In the genomic region with DNA sequence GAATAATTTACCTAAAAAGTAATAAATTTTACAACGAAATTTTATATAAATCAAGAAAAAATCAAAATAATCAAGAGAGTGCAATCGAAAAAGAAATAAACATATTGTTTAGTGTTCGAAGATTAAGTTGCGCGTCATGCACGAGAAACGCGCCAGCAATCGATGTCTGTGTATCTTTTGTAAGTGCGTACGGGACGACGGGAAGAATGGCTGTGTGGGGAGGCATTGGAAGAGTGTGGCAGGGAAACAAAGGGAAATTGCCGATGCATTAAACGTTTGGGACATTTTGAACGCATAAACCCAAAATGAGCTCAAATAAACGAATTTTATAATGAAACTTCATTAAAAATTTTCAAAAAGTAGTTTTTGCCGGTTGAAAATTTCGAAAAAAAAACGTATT, we compare ENCODE assay signal across 5 worm cellular contexts.
TF ChIP-seq lines count a peak whose summit lies in the region.

A gene (minus strand): TSS at position 11 of the 400 bp plus-strand sequence.

TF ChIP-seq in whole organism, L1 larva, 84 proteins besides CTCF, POLR2A, EP300 and RAD21 (continues in another document):
- TF ChIP-seq nhr-19 (GFP tag; conservative IDR thresholded peaks at IDR 0.05; lab: Robert Waterston, UW), result peak; percentile 67
- TF ChIP-seq hpl-2 (GFP tag; optimal IDR thresholded peaks at IDR 0.05; lab: Kevin White, UChicago), result no peak
- TF ChIP-seq dsc-1 (tag; optimal IDR thresholded peaks at IDR 0.05; lab: Kevin White, UChicago), result peak; percentile 69
- TF ChIP-seq nhr-20 (tag; optimal IDR thresholded peaks at IDR 0.05; lab: Kevin White, UChicago), result peak; percentile 80
- TF ChIP-seq nhr-85 (tag; lab: Kevin White, UChicago), result peak; percentile 65
- TF ChIP-seq lsy-2 (tag; optimal IDR thresholded peaks at IDR 0.05; lab: Kevin White, UChicago), result peak; percentile 83 to 93
- peak; percentile 17 for TF ChIP-seq lin-15B (tag; optimal IDR thresholded peaks at IDR 0.05; lab: Kevin White, UChicago)
- TF ChIP-seq lir-3 (tag; optimal IDR thresholded peaks at IDR 0.05; lab: Kevin White, UChicago; ENCODE audit: poor library complexity), result no peak
- peak; percentile 19 for TF ChIP-seq egl-13 (tag; optimal IDR thresholded peaks at IDR 0.05; lab: Kevin White, UChicago)
- peak; percentile 74 for TF ChIP-seq jun-1 (tag; optimal IDR thresholded peaks at IDR 0.05; lab: Kevin White, UChicago)
- no peak for TF ChIP-seq nhr-84 (tag; optimal IDR thresholded peaks at IDR 0.05; lab: Kevin White, UChicago)
- TF ChIP-seq pag-3 (tag; optimal IDR thresholded peaks at IDR 0.05; lab: Kevin White, UChicago; ENCODE audit: borderline replicate concordance, insufficient read depth), result peak; percentile 81
- TF ChIP-seq sup-37 (GFP tag; optimal IDR thresholded peaks at IDR 0.05; lab: Kevin White, UChicago), result no peak
- peak; percentile 31; the same call in 1 of the 2 replicates for TF ChIP-seq isw-1 (GFP tag; IDR thresholded peaks at IDR 0.05; lab: Robert Waterston, UW)
- peak; percentile 61 for TF ChIP-seq fos-1 (tag; optimal IDR thresholded peaks at IDR 0.05; lab: Kevin White, UChicago)
- peak; percentile 39 for TF ChIP-seq ceh-8 (GFP tag; optimal IDR thresholded peaks at IDR 0.05; lab: Kevin White, UChicago)
- TF ChIP-seq C04F5.9 (tag; optimal IDR thresholded peaks at IDR 0.05; lab: Kevin White, UChicago), result peak; percentile 94

TF ChIP-seq in whole organism, L3 larva, 47 proteins besides CTCF, POLR2A, EP300 and RAD21 (continues in another document):
- TF ChIP-seq ceh-28 (tag; optimal IDR thresholded peaks at IDR 0.05; lab: Kevin White, UChicago) (peak; percentile 2), nhr-23 (tag; optimal IDR thresholded peaks at IDR 0.05; lab: Kevin White, UChicago) (peak; percentile 76), mml-1 (tag; optimal IDR thresholded peaks at IDR 0.05; lab: Kevin White, UChicago) (no peak), unc-39 (tag; optimal IDR thresholded peaks at IDR 0.05; lab: Kevin White, UChicago) (no peak), nhr-76 (tag; optimal IDR thresholded peaks at IDR 0.05; lab: Kevin White, UChicago) (no peak), nhr-25 (tag; optimal IDR thresholded peaks at IDR 0.05; lab: Kevin White, UChicago) (peak; percentile 85), eor-1 (tag; optimal IDR thresholded peaks at IDR 0.05; lab: Kevin White, UChicago) (no peak), nhr-77 (tag; optimal IDR thresholded peaks at IDR 0.05; lab: Kevin White, UChicago) (no peak), mdl-1 (tag; optimal IDR thresholded peaks at IDR 0.05; lab: Kevin White, UChicago) (no peak), nhr-12 (tag; optimal IDR thresholded peaks at IDR 0.05; lab: Kevin White, UChicago) (no peak), unc-62 (GFP tag; optimal IDR thresholded peaks at IDR 0.05; lab: Kevin White, UChicago) (no peak), nhr-67 (tag; optimal IDR thresholded peaks at IDR 0.05; lab: Kevin White, UChicago) (no peak), ztf-4 (tag; optimal IDR thresholded peaks at IDR 0.05; lab: Kevin White, UChicago) (no peak), egl-27 (tag; optimal IDR thresholded peaks at IDR 0.05; lab: Kevin White, UChicago) (no peak), nhr-11 (tag; optimal IDR thresholded peaks at IDR 0.05; lab: Kevin White, UChicago) (no peak), lsy-12 (tag; optimal IDR thresholded peaks at IDR 0.05; lab: Kevin White, UChicago) (no peak), egl-5 (tag; optimal IDR thresholded peaks at IDR 0.05; lab: Kevin White, UChicago) (peak; percentile 15), R02D3.7 (tag; optimal IDR thresholded peaks at IDR 0.05; lab: Kevin White, UChicago) (no peak), snpc-4 (tag; optimal IDR thresholded peaks at IDR 0.05; lab: Kevin White, UChicago) (peak; percentile 85)

TF ChIP-seq in whole organism, early embryonic, 17 proteins besides CTCF, POLR2A, EP300 and RAD21:
- peak; percentile 56; the same call in 1 of the 2 replicates for TF ChIP-seq sea-1 (GFP tag; conservative IDR thresholded peaks at IDR 0.05; lab: Robert Waterston, UW)
- TF ChIP-seq flt-1 (GFP tag; IDR thresholded peaks at IDR 0.05; lab: Robert Waterston, UW), result no peak
- TF ChIP-seq hmg-4 (GFP tag; optimal IDR thresholded peaks at IDR 0.05; lab: Kevin White, UChicago), result peak; percentile 46
- TF ChIP-seq F13C5.2 (tag; optimal IDR thresholded peaks at IDR 0.05; lab: Kevin White, UChicago), result peak; percentile 53
- no peak for TF ChIP-seq B0310.2 (tag; optimal IDR thresholded peaks at IDR 0.05; lab: Kevin White, UChicago)

TF ChIP-seq in whole organism, midembryonic, 9 proteins besides CTCF, POLR2A, EP300 and RAD21:
- TF ChIP-seq med-1 (GFP tag; optimal IDR thresholded peaks at IDR 0.05; lab: Kevin White, UChicago; ENCODE audit: insufficient read depth), result no peak
- TF ChIP-seq klf-2 (GFP tag; conservative IDR thresholded peaks at IDR 0.05; lab: Robert Waterston, UW), result no peak
- no peak for TF ChIP-seq T22C8.4 (GFP tag; IDR thresholded peaks at IDR 0.05; lab: Robert Waterston, UW)
- TF ChIP-seq tab-1 (GFP tag; IDR thresholded peaks at IDR 0.05; lab: Robert Waterston, UW), result no peak
- 0 out of 2 replicates have a peak, but pooled peaks have one; percentile 43 for TF ChIP-seq flt-1 (GFP tag; IDR thresholded peaks at IDR 0.05; lab: Robert Waterston, UW)
- TF ChIP-seq ref-1 (GFP tag; conservative IDR thresholded peaks at IDR 0.05; lab: Robert Waterston, UW), result no peak
- no peak for TF ChIP-seq ztf-29 (GFP tag; IDR thresholded peaks at IDR 0.05; lab: Robert Waterston, UW)
- TF ChIP-seq ztf-23 (GFP tag; IDR thresholded peaks at IDR 0.05; lab: Robert Waterston, UW), result peak; percentile 65; the same call in 1 of the 2 replicates
- TF ChIP-seq cog-1 (tag; optimal IDR thresholded peaks at IDR 0.05; lab: Kevin White, UChicago), result peak; percentile 44

TF ChIP-seq in whole organism, young adult, 124 proteins besides CTCF, POLR2A, EP300 and RAD21 (continues in another document):
- TF ChIP-seq nhr-90 (tag; optimal IDR thresholded peaks at IDR 0.05; lab: Kevin White, UChicago) (no peak), atf-7 (tag; optimal IDR thresholded peaks at IDR 0.05; lab: Kevin White, UChicago) (no peak), dox-1 (GFP tag; IDR thresholded peaks at IDR 0.05; lab: Robert Waterston, UW) (peak; percentile 84), lsl-1 (GFP tag; optimal IDR thresholded peaks at IDR 0.05; lab: Kevin White, UChicago) (no peak), F10E7.11 (tag; optimal IDR thresholded peaks at IDR 0.05; lab: Kevin White, UChicago) (no peak), ztf-18 (tag; optimal IDR thresholded peaks at IDR 0.05; lab: Kevin White, UChicago) (peak; percentile 92), snpc-4 (GFP tag; optimal IDR thresholded peaks at IDR 0.05; lab: Kevin White, UChicago) (peak; percentile 58), snpc-4 (tag; optimal IDR thresholded peaks at IDR 0.05; lab: Kevin White, UChicago) (peak in 2 of 4 experiments; percentile 36 to 47), B0019.2 (GFP tag; conservative IDR thresholded peaks at IDR 0.05; lab: Robert Waterston, UW) (no peak), lin-40 (tag; optimal IDR thresholded peaks at IDR 0.05; lab: Kevin White, UChicago) (peak; percentile 61), let-607 (tag; optimal IDR thresholded peaks at IDR 0.05; lab: Kevin White, UChicago) (peak in 1 of 2 experiments; percentile 31), pbrm-1 (GFP tag; IDR thresholded peaks at IDR 0.05; lab: Robert Waterston, UW) (0 out of 2 replicates have a peak, but pooled peaks have one; percentile 17), F23B12.7 (tag; optimal IDR thresholded peaks at IDR 0.05; lab: Kevin White, UChicago; ENCODE audit: insufficient read depth) (no peak), cebp-2 (GFP tag; IDR thresholded peaks at IDR 0.05; lab: Robert Waterston, UW) (no peak), ets-4 (GFP tag; optimal IDR thresholded peaks at IDR 0.05; lab: Kevin White, UChicago) (no peak), madf-6 (GFP tag; IDR thresholded peaks at IDR 0.05; lab: Robert Waterston, UW) (no peak), zfh-2 (GFP tag; conservative IDR thresholded peaks at IDR 0.05; lab: Robert Waterston, UW) (no peak; the same call in 1 of the 2 replicates), nfyb-1 (GFP tag; IDR thresholded peaks at IDR 0.05; lab: Robert Waterston, UW) (0 out of 2 replicates have a peak, but pooled peaks have one; percentile 21), K11D2.4 (GFP tag; IDR thresholded peaks at IDR 0.05; lab: Robert Waterston, UW) (no peak), madf-10 (tag; optimal IDR thresholded peaks at IDR 0.05; lab: Kevin White, UChicago) (peak; percentile 13), ceh-27 (GFP tag; optimal IDR thresholded peaks at IDR 0.05; lab: Kevin White, UChicago) (peak; percentile 74), ZK185.1 (tag; optimal IDR thresholded peaks at IDR 0.05; lab: Kevin White, UChicago; ENCODE audit: poor library complexity, severe bottlenecking) (peak; percentile 47), nhr-80 (tag; optimal IDR thresholded peaks at IDR 0.05; lab: Kevin White, UChicago) (peak; percentile 93), rcor-1 (GFP tag; IDR thresholded peaks at IDR 0.05; lab: Robert Waterston, UW) (peak; percentile 40; the same call in 1 of the 2 replicates), lir-1 (GFP tag; conservative IDR thresholded peaks at IDR 0.05; lab: Robert Waterston, UW) (no peak), F37B4.10 (GFP tag; IDR thresholded peaks at IDR 0.05; lab: Robert Waterston, UW) (no peak), F55B11.4 (tag; optimal IDR thresholded peaks at IDR 0.05; lab: Kevin White, UChicago; ENCODE audit: borderline replicate concordance, insufficient read depth) (no peak), bed-2 (GFP tag; IDR thresholded peaks at IDR 0.05; lab: Robert Waterston, UW) (no peak), hlh-12 (tag; optimal IDR thresholded peaks at IDR 0.05; lab: Kevin White, UChicago) (no peak), ztf-28 (GFP tag; IDR thresholded peaks at IDR 0.05; lab: Robert Waterston, UW) (no peak), egl-18 (GFP tag; IDR thresholded peaks at IDR 0.05; lab: Robert Waterston, UW) (0 out of 2 replicates have a peak, but pooled peaks have one; percentile 43), tbp1 (GFP tag; optimal IDR thresholded peaks at IDR 0.05; lab: Kevin White, UChicago) (peak; percentile 32), B0261.1 (tag; optimal IDR thresholded peaks at IDR 0.05; lab: Kevin White, UChicago) (no peak), pha-4 (tag; optimal IDR thresholded peaks at IDR 0.05; lab: Kevin White, UChicago) (no peak), ztf-3 (GFP tag; optimal IDR thresholded peaks at IDR 0.05; lab: Kevin White, UChicago) (no peak), cebp-1 (GFP tag; IDR thresholded peaks at IDR 0.05; lab: Robert Waterston, UW) (no peak), cebp-1 (tag; optimal IDR thresholded peaks at IDR 0.05; lab: Kevin White, UChicago) (peak; percentile 67), K12H6.12 (tag; optimal IDR thresholded peaks at IDR 0.05; lab: Kevin White, UChicago) (peak; percentile 62), hmg-1.2 (GFP tag; IDR thresholded peaks at IDR 0.05; lab: Robert Waterston, UW) (peak; percentile 39; the same call in 1 of the 2 replicates), attf-6 (GFP tag; IDR thresholded peaks at IDR 0.05; lab: Robert Waterston, UW) (no peak), ztf-25 (GFP tag; IDR thresholded peaks at IDR 0.05; lab: Robert Waterston, UW) (no peak)
